Worm (Caenorhabditis elegans) whole organism, early embryonic: ENCODE measurements around the gene D1054.9.

Source experiments
- B0310.2 ChIP-seq: sonication (generic microtip); optimal IDR thresholded peaks from 2 replicates; lab custom pipeline; 2016; ENCODE audit warnings: mild to moderate bottlenecking, missing genetic modification characterization, missing compliant biosample characterization
- F13C5.2 ChIP-seq: sonication (generic microtip); optimal IDR thresholded peaks from 2 replicates; lab custom pipeline; 2017; ENCODE audit warnings: mild to moderate bottlenecking, missing genetic modification characterization, inconsistent platforms, missing compliant biosample characterization
- aly-1 ChIP-seq: sonication (generic microtip); optimal IDR thresholded peaks from 2 replicates; lab custom pipeline; 2016; ENCODE audit warnings: missing genetic modification characterization, missing compliant biosample characterization
- ama-1 ChIP-seq: fragments of 150-350 bp; optimal IDR thresholded peaks from 2 replicates; lab custom pipeline; 2014
- ceh-13 ChIP-seq: fragments of 200-800 bp; sonication (Bioruptor generic); optimal IDR thresholded peaks from 2 replicates; lab custom pipeline; 2018; ENCODE audit warnings: mild to moderate bottlenecking, missing genetic modification characterization, missing compliant biosample characterization
- ceh-36 ChIP-seq: sonication (generic microtip); optimal IDR thresholded peaks from 2 replicates; lab custom pipeline; 2016; ENCODE audit warnings: missing genetic modification characterization, inconsistent platforms, missing compliant biosample characterization
- ets-7 ChIP-seq: sonication (generic microtip); optimal IDR thresholded peaks from 2 replicates; lab custom pipeline; 2016; ENCODE audit warnings: missing genotype, missing genetic modification characterization, missing compliant biosample characterization
- flt-1 ChIP-seq: fragments of 200-800 bp; sonication (Bioruptor generic); IDR thresholded peaks from 2 replicates; pipeline ENCODE4 v1.3.6; 2022; ENCODE audit warnings: missing genetic modification characterization, missing compliant biosample characterization
- hmbx-1 ChIP-seq: sonication (generic microtip); optimal IDR thresholded peaks from 2 replicates; lab custom pipeline; 2016; ENCODE audit warnings: mild to moderate bottlenecking, missing genetic modification characterization, missing compliant biosample characterization
- hmg-4 ChIP-seq: fragments of 200-800 bp; sonication (Bioruptor generic); optimal IDR thresholded peaks from 2 replicates; lab custom pipeline; 2018; ENCODE audit warnings: mild to moderate bottlenecking, missing genetic modification characterization, missing compliant biosample characterization
- hnd-1 ChIP-seq: sonication (generic microtip); optimal IDR thresholded peaks from 2 replicates; lab custom pipeline; 2016; ENCODE audit warnings: missing genetic modification characterization, missing compliant biosample characterization
- pes-1 ChIP-seq: fragments of 200-800 bp; sonication (Bioruptor generic); IDR thresholded peaks from 2 replicates; pipeline ENCODE4 v1.3.6; 2022; ENCODE audit warnings: missing genetic modification reagents, missing genetic modification characterization, missing compliant biosample characterization
- tbx-37 ChIP-seq: fragments of 200-800 bp; sonication (Bioruptor generic); conservative IDR thresholded peaks from 2 replicates; pipeline ENCODE4 v1.3.6; 2022; ENCODE audit warnings: missing genetic modification reagents, missing genetic modification characterization, missing compliant biosample characterization
- tra-4 ChIP-seq: sonication (generic microtip); optimal IDR thresholded peaks from 2 replicates; lab custom pipeline; 2017; ENCODE audit warnings: missing genetic modification characterization, missing compliant biosample characterization

DNA sequence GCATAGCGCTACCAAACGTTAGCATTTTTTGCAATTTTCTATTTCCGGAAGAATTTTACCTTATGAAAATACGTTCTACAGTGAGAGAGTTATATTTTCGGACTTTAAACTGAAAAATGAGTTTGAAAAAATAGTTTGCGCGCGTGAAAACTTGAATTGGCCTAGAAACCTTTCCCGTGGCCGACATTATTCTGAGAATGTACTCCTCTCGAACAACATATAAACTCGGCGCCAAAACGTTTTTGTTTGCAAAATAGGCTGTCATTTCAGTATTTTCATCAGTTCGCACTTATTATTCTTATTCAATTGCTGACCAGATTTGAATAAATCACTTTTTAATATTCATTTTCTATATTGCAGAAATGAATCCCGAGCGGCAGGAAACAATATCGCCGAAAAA is 54.1 kb downstream of the D1054.9 start, which contains the start of the genes mre-11 and wdr-5.3:
- TF ChIP-seq ama-1 (lab: Kevin White, UChicago) (no peak), tbx-37 (GFP tag; lab: Robert Waterston, UW) (peak; percentile 27; the same call in 1 of the 2 replicates), flt-1 (GFP tag; lab: Robert Waterston, UW) (no peak), ceh-13 (GFP tag; lab: Kevin White, UChicago) (no peak), pes-1 (GFP tag; lab: Robert Waterston, UW) (no peak), hnd-1 (tag; lab: Kevin White, UChicago) (no peak), hmg-4 (GFP tag; lab: Kevin White, UChicago) (no peak), ceh-36 (tag; lab: Kevin White, UChicago) (no peak), B0310.2 (tag; lab: Kevin White, UChicago) (no peak), ets-7 (tag; lab: Kevin White, UChicago) (no peak), hmbx-1 (tag; lab: Kevin White, UChicago) (no peak), tra-4 (no peak), F13C5.2 (tag; lab: Kevin White, UChicago) (no peak), aly-1 (tag; lab: Kevin White, UChicago) (no peak)
